Worm (Caenorhabditis elegans) whole organism, L1 larva: ENCODE results near the gene oig-5.

ENCODE experiments used
- C16A3.4 ChIP-seq: fragments of 150-350 bp; optimal IDR thresholded peaks from 2 replicates; lab custom pipeline; 2014; ENCODE audit warnings: missing biosample characterization, missing genetic modification characterization
- aha-1 ChIP-seq: fragments of 150-350 bp; optimal IDR thresholded peaks from 2 replicates; lab custom pipeline; 2014; ENCODE audit warnings: missing biosample characterization, missing genetic modification characterization
- blmp-1 ChIP-seq: fragments of 150-350 bp; optimal IDR thresholded peaks from 2 replicates; lab custom pipeline; 2014; ENCODE audit warnings: missing biosample characterization, missing genetic modification characterization
- ceh-63 ChIP-seq: fragments of 200-800 bp; sonication (Bioruptor generic); optimal IDR thresholded peaks from 2 replicates; lab custom pipeline; 2018; ENCODE audit warnings: mild to moderate bottlenecking, missing genetic modification characterization, missing compliant biosample characterization
- ceh-82 ChIP-seq, 3 experiments: fragments of 150-350 bp in 1 of 3; sonication (generic microtip) in 2 of 3; optimal IDR thresholded peaks; 2 replicates each; lab custom pipeline; 2014 to 2017; ENCODE audit warnings: missing biosample characterization in 3 of 3, missing genetic modification characterization in 3 of 3
- ceh-88 ChIP-seq: fragments of 200-800 bp; sonication (Bioruptor generic); IDR thresholded peaks from 2 replicates; pipeline ENCODE4 v1.3.6; 2022; ENCODE audit warnings: missing genetic modification characterization, missing compliant biosample characterization
- ceh-90 ChIP-seq: sonication (generic microtip); optimal IDR thresholded peaks from 2 replicates; lab custom pipeline; 2016; ENCODE audit warnings: missing genetic modification characterization, missing compliant biosample characterization
- dpl-1 ChIP-seq, 3 experiments: fragments of 150-350 bp in 2 of 3; sonication (generic microtip) in 1 of 3; optimal IDR thresholded peaks; 2 replicates each; lab custom pipeline; 2014 to 2017; ENCODE audit warnings: missing biosample characterization in 3 of 3, missing genetic modification characterization in 3 of 3, missing genetic modification reagents in 3 of 3
- dsc-1 ChIP-seq: sonication (generic microtip); optimal IDR thresholded peaks from 2 replicates; lab custom pipeline; 2016; ENCODE audit warnings: mild to moderate bottlenecking, missing genetic modification characterization, missing compliant biosample characterization
- efl-1 ChIP-seq, 4 experiments: fragments of 150-350 bp; optimal IDR thresholded peaks in 3 of 4; peaks in 1 of 4; 1 replicate in 1 of 4; 2 replicates in 3 of 4; lab custom pipeline; 2014; ENCODE audit warnings: missing biosample characterization in 2 of 4, missing genetic modification characterization in 2 of 4, missing genetic modification reagents in 2 of 4
- efl-3 ChIP-seq: fragments of 200-800 bp; sonication (Bioruptor generic); optimal IDR thresholded peaks from 2 replicates; lab custom pipeline; 2018; ENCODE audit warnings: mild to moderate bottlenecking, missing genetic modification characterization, missing compliant biosample characterization
- elt-2 ChIP-seq: sonication (generic microtip); optimal IDR thresholded peaks from 2 replicates; lab custom pipeline; 2016; ENCODE audit warnings: missing genetic modification characterization, mild to moderate bottlenecking, inconsistent platforms, missing compliant biosample characterization, missing genetic modification reagents
- ets-5 ChIP-seq: fragments of 200-800 bp; sonication (Bioruptor generic); IDR thresholded peaks from 2 replicates; pipeline ENCODE4 v1.3.6; 2022; ENCODE audit warnings: missing genetic modification characterization, missing compliant biosample characterization
- fkh-4 ChIP-seq: sonication (generic microtip); optimal IDR thresholded peaks from 2 replicates; lab custom pipeline; 2016; ENCODE audit warnings: missing compliant biosample characterization, missing genetic modification characterization, borderline replicate concordance
- fkh-8 ChIP-seq: sonication (generic microtip); optimal IDR thresholded peaks from 2 replicates; lab custom pipeline; 2016; ENCODE audit warnings: mild to moderate bottlenecking, missing genetic modification characterization, missing compliant biosample characterization
- grh-1 ChIP-seq: fragments of 200-800 bp; sonication (Bioruptor generic); IDR thresholded peaks from 2 replicates; pipeline ENCODE4 v1.3.6; 2022; ENCODE audit warnings: missing genetic modification reagents, missing genetic modification characterization, missing compliant biosample characterization
- hlh-4 ChIP-seq: sonication (generic microtip); optimal IDR thresholded peaks from 2 replicates; lab custom pipeline; 2016; ENCODE audit warnings: mild to moderate bottlenecking, missing genetic modification characterization, missing compliant biosample characterization
- hpl-2 ChIP-seq: fragments of 150-350 bp; optimal IDR thresholded peaks from 2 replicates; lab custom pipeline; 2014; ENCODE audit warnings: missing biosample characterization, missing genetic modification reagents, missing genetic modification characterization
- isw-1 ChIP-seq: fragments of 200-800 bp; sonication (Bioruptor generic); IDR thresholded peaks from 2 replicates; pipeline ENCODE4 v1.3.6; 2022; ENCODE audit warnings: missing genetic modification characterization, missing compliant biosample characterization
- jun-1 ChIP-seq: fragments of 150-350 bp; optimal IDR thresholded peaks from 2 replicates; lab custom pipeline; 2014; ENCODE audit warnings: missing biosample characterization, missing genetic modification reagents, missing genetic modification characterization
- lin-14 ChIP-seq: fragments of 200-800 bp; sonication (Bioruptor generic); optimal IDR thresholded peaks from 2 replicates; lab custom pipeline; 2018; ENCODE audit warnings: mild to moderate bottlenecking, missing genetic modification characterization, moderate library complexity, missing compliant biosample characterization
- lin-15B ChIP-seq: fragments of 150-350 bp; sonication (generic microtip); optimal IDR thresholded peaks from 3 replicates; lab custom pipeline; 2014; ENCODE audit warnings: missing biosample characterization, missing genetic modification characterization
- lin-39 ChIP-seq: fragments of 150-350 bp; optimal IDR thresholded peaks from 2 replicates; lab custom pipeline; 2014; ENCODE audit warnings: missing biosample characterization, missing genetic modification reagents, missing genetic modification characterization
- lsy-2 ChIP-seq, 2 experiments: fragments of 150-350 bp; optimal IDR thresholded peaks; 2 replicates each; lab custom pipeline; 2014; ENCODE audit warnings: missing biosample characterization in 2 of 2, missing genetic modification characterization in 2 of 2
- nhr-12 ChIP-seq: sonication (generic microtip); optimal IDR thresholded peaks from 2 replicates; lab custom pipeline; 2017; ENCODE audit warnings: missing biosample characterization, missing genetic modification characterization
- nhr-20 ChIP-seq: sonication (generic microtip); optimal IDR thresholded peaks from 2 replicates; lab custom pipeline; 2016; ENCODE audit warnings: mild to moderate bottlenecking, missing genetic modification characterization, missing compliant biosample characterization
- nhr-28 ChIP-seq: fragments of 150-350 bp; optimal IDR thresholded peaks from 2 replicates; lab custom pipeline; 2014; ENCODE audit warnings: missing biosample characterization, missing genetic modification characterization
- nhr-47 ChIP-seq: sonication (generic microtip); optimal IDR thresholded peaks from 2 replicates; lab custom pipeline; 2016; ENCODE audit warnings: mild to moderate bottlenecking, missing genetic modification characterization, moderate library complexity, missing compliant biosample characterization
- nhr-77 ChIP-seq: fragments of 150-350 bp; optimal IDR thresholded peaks from 2 replicates; lab custom pipeline; 2014; ENCODE audit warnings: missing biosample characterization, missing genetic modification characterization
- nhr-85 ChIP-seq: sonication (generic microtip); peaks from one replicate; lab custom pipeline; 2016; ENCODE audit warnings: missing genetic modification characterization, inconsistent platforms, missing compliant biosample characterization
- nhr-90 ChIP-seq: sonication (generic microtip); optimal IDR thresholded peaks from 2 replicates; lab custom pipeline; 2016; ENCODE audit warnings: mild to moderate bottlenecking, missing genetic modification characterization, missing compliant biosample characterization; ENCODE audit not compliant: poor library complexity
- pag-3 ChIP-seq: sonication (generic microtip); optimal IDR thresholded peaks from 2 replicates; lab custom pipeline; 2017; ENCODE audit warnings: missing genetic modification characterization, mild to moderate bottlenecking, missing compliant biosample characterization, antibody characterized with exemption, borderline replicate concordance; ENCODE audit not compliant: insufficient read depth
- pax-3 ChIP-seq: fragments of 200-800 bp; sonication (Bioruptor generic); optimal IDR thresholded peaks from 2 replicates; lab custom pipeline; 2018; ENCODE audit warnings: mild to moderate bottlenecking, missing genetic modification characterization, moderate library complexity, missing compliant biosample characterization
- rnt-1 ChIP-seq: sonication (generic microtip); optimal IDR thresholded peaks from 2 replicates; lab custom pipeline; 2016; ENCODE audit warnings: mild to moderate bottlenecking, missing genetic modification characterization, moderate library complexity, missing compliant biosample characterization
- snpc-4 ChIP-seq: fragments of 150-350 bp; optimal IDR thresholded peaks from 2 replicates; lab custom pipeline; 2014; ENCODE audit warnings: missing biosample characterization, missing genetic modification characterization
- sox-4 ChIP-seq: sonication (generic microtip); optimal IDR thresholded peaks from 2 replicates; lab custom pipeline; 2016; ENCODE audit warnings: missing genetic modification characterization, missing compliant biosample characterization
- sup-37 ChIP-seq: fragments of 200-800 bp; sonication (Bioruptor generic); optimal IDR thresholded peaks from 2 replicates; lab custom pipeline; 2018; ENCODE audit warnings: mild to moderate bottlenecking, missing genetic modification characterization, missing compliant biosample characterization
- swsn-7 ChIP-seq: sonication (generic microtip); optimal IDR thresholded peaks from 2 replicates; lab custom pipeline; 2016; ENCODE audit warnings: missing genetic modification characterization, missing compliant biosample characterization
- tbx-2 ChIP-seq: sonication (generic microtip); optimal IDR thresholded peaks from 2 replicates; lab custom pipeline; 2016; ENCODE audit warnings: missing genetic modification characterization, missing compliant biosample characterization
- tlp-1 ChIP-seq: fragments of 150-350 bp; optimal IDR thresholded peaks from 2 replicates; lab custom pipeline; 2014; ENCODE audit warnings: missing biosample characterization, missing genetic modification characterization
- unc-130 ChIP-seq: fragments of 150-350 bp; optimal IDR thresholded peaks from 2 replicates; lab custom pipeline; 2017; ENCODE audit warnings: missing biosample characterization, missing genetic modification characterization, inconsistent platforms
- unc-30 ChIP-seq: sonication (generic microtip); optimal IDR thresholded peaks from 2 replicates; lab custom pipeline; 2017; ENCODE audit warnings: missing biosample characterization, missing genetic modification characterization
- unc-62 ChIP-seq: fragments of 150-350 bp; optimal IDR thresholded peaks from 2 replicates; lab custom pipeline; 2014; ENCODE audit warnings: missing biosample characterization, missing genetic modification reagents, missing genetic modification characterization
- unc-86 ChIP-seq: sonication (generic microtip); optimal IDR thresholded peaks from 2 replicates; lab custom pipeline; 2016; ENCODE audit warnings: missing genetic modification characterization, missing compliant biosample characterization
- unc-98 ChIP-seq: fragments of 200-800 bp; sonication (Bioruptor generic); IDR thresholded peaks from 2 replicates; pipeline ENCODE4 v1.3.6; 2022; ENCODE audit warnings: missing genetic modification characterization, missing compliant biosample characterization
- zag-1 ChIP-seq: fragments of 150-350 bp; optimal IDR thresholded peaks from 2 replicates; lab custom pipeline; 2014; ENCODE audit warnings: missing biosample characterization, missing genetic modification characterization
- zip-4 ChIP-seq: fragments of 200-800 bp; sonication (Bioruptor generic); optimal IDR thresholded peaks from 2 replicates; lab custom pipeline; 2018; ENCODE audit warnings: mild to moderate bottlenecking, missing genetic modification characterization, moderate library complexity, missing compliant biosample characterization
- ztf-11 ChIP-seq, 2 experiments: sonication (generic microtip); optimal IDR thresholded peaks; 2 replicates each; lab custom pipeline; 2016 to 2017; ENCODE audit warnings: missing genetic modification characterization in 2 of 2, missing biosample characterization in 1 of 2, missing compliant biosample characterization in 1 of 2
- ztf-4 ChIP-seq: fragments of 150-350 bp; optimal IDR thresholded peaks from 2 replicates; lab custom pipeline; 2014; ENCODE audit warnings: missing biosample characterization, missing genetic modification characterization

oig-5 gene

DNA sequence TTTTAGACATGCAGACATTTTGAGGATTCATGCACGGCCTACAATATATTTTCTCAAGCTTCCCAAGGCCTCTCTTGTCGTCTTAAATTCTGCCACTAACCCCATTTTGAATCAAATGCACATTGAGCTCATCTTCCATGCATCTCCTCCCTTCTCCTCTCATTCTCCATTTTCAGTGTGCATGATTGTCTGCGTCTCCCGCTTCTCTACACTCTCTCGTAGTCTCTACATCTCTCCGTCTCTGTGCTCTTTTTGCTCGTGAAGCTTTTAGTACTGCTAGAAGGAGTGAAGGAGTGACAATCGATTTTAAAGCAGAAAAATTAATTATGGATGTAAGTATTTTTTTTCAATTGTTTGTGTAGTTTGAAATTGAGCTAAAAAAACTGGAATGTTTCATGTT lies 29.9 kb downstream of the oig-5 start, which contains the start of gene Y57G11C.22 (continued):
- TF ChIP-seq ceh-90 (tag; lab: Kevin White, UChicago) (no peak), sox-4 (tag; lab: Kevin White, UChicago) (peak; percentile 14), tbx-2 (tag; lab: Kevin White, UChicago) (peak; percentile 39), nhr-90 (tag; lab: Kevin White, UChicago) (no peak), ceh-82 (tag; optimal IDR thresholded peaks at IDR 0.05; lab: Kevin White, UChicago) (peak; percentile 16 to 66 (median 27)), dsc-1 (peak; percentile 79), tlp-1 (tag; lab: Kevin White, UChicago) (no peak), ceh-63 (no peak), pag-3 (tag; lab: Kevin White, UChicago) (no peak), lin-14 (no peak)

DNA sequence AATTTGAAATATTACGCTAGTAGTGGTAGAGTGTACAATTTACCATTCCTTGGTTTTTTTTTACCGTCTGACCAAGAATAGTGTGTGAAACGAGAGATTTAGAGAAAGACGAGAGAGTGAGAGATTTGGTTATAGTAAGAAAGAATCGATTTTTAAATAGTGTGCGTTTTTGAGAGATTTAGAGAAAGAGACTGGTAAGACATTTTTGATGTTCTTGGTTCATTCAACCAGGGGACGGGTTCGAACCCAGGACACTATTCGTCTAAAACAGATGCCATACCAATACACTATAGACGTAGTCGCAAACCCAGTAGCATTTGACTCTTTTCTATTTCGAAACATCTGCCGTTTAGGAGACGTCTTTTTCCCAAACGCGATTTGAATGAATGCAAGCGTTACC lies 31.1 kb downstream of the oig-5 start:
- TF ChIP-seq fkh-4 (tag; lab: Kevin White, UChicago): peak; percentile 58
- TF ChIP-seq nhr-20 (tag; lab: Kevin White, UChicago): peak; percentile 88
- peak; percentile 55 for TF ChIP-seq snpc-4
- peak; percentile 72 to 87 for TF ChIP-seq lsy-2 (tag; optimal IDR thresholded peaks at IDR 0.05; lab: Kevin White, UChicago)
- peak; percentile 27 for TF ChIP-seq sup-37 (GFP tag; lab: Kevin White, UChicago)
- peak; percentile 93 for TF ChIP-seq nhr-47 (tag; lab: Kevin White, UChicago)
- no peak for TF ChIP-seq unc-130
- TF ChIP-seq pax-3 (tag; lab: Kevin White, UChicago): no peak
- TF ChIP-seq ztf-11 (tag; optimal IDR thresholded peaks at IDR 0.05; lab: Kevin White, UChicago): peak in 1 of 2 experiments; percentile 85
- TF ChIP-seq ets-5 (GFP tag; lab: Robert Waterston, UW): no peak
- peak; percentile 49 for TF ChIP-seq fkh-8 (tag; lab: Kevin White, UChicago)
- TF ChIP-seq unc-98 (GFP tag; lab: Robert Waterston, UW): no peak
- TF ChIP-seq unc-30: no peak
- TF ChIP-seq unc-86 (tag; lab: Kevin White, UChicago): peak; percentile 58
- peak; percentile 38 to 68 (median 56) for TF ChIP-seq ceh-82 (tag; optimal IDR thresholded peaks at IDR 0.05; lab: Kevin White, UChicago)
- no peak for TF ChIP-seq aha-1 (tag; lab: Kevin White, UChicago)
- peak; percentile 97 for TF ChIP-seq nhr-85 (tag; lab: Kevin White, UChicago)
- TF ChIP-seq dpl-1 (GFP tag; optimal IDR thresholded peaks at IDR 0.05; lab: Kevin White, UChicago): peak; percentile 60 to 61 (median 60)
- TF ChIP-seq pag-3 (tag; lab: Kevin White, UChicago): peak; percentile 54
- TF ChIP-seq grh-1 (GFP tag; lab: Robert Waterston, UW): no peak
- peak; percentile 67 for TF ChIP-seq jun-1 (tag; lab: Kevin White, UChicago)
- no peak for TF ChIP-seq unc-62 (GFP tag; lab: Kevin White, UChicago)
- TF ChIP-seq lin-39: peak; percentile 79
- no peak for TF ChIP-seq efl-3 (GFP tag; lab: Kevin White, UChicago)
- TF ChIP-seq isw-1: peak; percentile 32; the same call in 1 of the 2 replicates
- peak; percentile 93 for TF ChIP-seq dsc-1
- TF ChIP-seq rnt-1 (tag; lab: Kevin White, UChicago): peak; percentile 82
- peak; percentile 40 for TF ChIP-seq elt-2 (tag; lab: Kevin White, UChicago)
- peak; percentile 49 for TF ChIP-seq zag-1 (tag; lab: Kevin White, UChicago)
- TF ChIP-seq zip-4 (GFP tag; lab: Kevin White, UChicago): peak; percentile 58
- peak; percentile 51 for TF ChIP-seq hpl-2 (GFP tag; lab: Kevin White, UChicago)
- TF ChIP-seq lin-15B: peak; percentile 5
- peak; percentile 75 for TF ChIP-seq C16A3.4 (tag; lab: Kevin White, UChicago)
- peak; percentile 93 for TF ChIP-seq nhr-90 (tag; lab: Kevin White, UChicago)
- peak; percentile 73 to 78 for TF ChIP-seq efl-1 (optimal IDR thresholded peaks at IDR 0.05; lab: Kevin White, UChicago)
- TF ChIP-seq efl-1 (GFP tag; optimal IDR thresholded peaks at IDR 0.05 in 1 of 2; lab: Kevin White, UChicago): peak; percentile 39 to 93
- TF ChIP-seq ceh-88 (GFP tag; lab: Robert Waterston, UW): peak; percentile 60
- peak; percentile 92 for TF ChIP-seq swsn-7
- TF ChIP-seq nhr-28 (tag; lab: Kevin White, UChicago): no peak
- no peak for TF ChIP-seq sox-4 (tag; lab: Kevin White, UChicago)
- TF ChIP-seq blmp-1 (tag; lab: Kevin White, UChicago): peak; percentile 44
- peak; percentile 70 for TF ChIP-seq ztf-4 (tag; lab: Kevin White, UChicago)
- peak; percentile 55 for TF ChIP-seq nhr-77
- peak; percentile 32 for TF ChIP-seq ceh-90 (tag; lab: Kevin White, UChicago)
- peak; percentile 1 for TF ChIP-seq hlh-4
- TF ChIP-seq nhr-12 (tag; lab: Kevin White, UChicago): no peak
